Fruit fly (Drosophila melanogaster): ENCODE measurements around the gene CG3815.

DNA sequence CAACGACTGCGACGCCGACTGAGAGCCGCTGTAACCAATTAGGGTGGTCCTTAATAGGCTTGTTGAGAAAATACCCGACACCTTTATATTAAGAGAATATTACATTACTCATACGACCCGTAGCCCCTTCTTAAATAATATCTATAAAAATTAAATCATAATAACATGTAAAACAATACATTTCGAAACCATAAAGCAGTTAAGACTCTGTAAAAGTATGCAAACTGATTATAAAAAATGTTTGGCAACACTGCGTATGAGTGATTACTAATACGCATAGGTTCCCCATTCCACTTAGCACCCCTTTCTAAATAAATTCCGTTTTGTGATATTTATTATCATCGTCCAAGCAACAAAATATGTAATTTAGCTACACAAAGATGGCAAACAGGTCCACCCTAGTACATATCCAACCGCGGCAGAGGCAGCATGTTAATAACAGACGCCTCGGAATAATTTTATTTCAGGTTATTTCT is 45.4 kb downstream of the CG3815 start:
- TF ChIP-seq CG8478 (optimal IDR thresholded peaks at IDR 0.05), result no peak
- no peak for TF ChIP-seq CTCF (optimal IDR thresholded peaks at IDR 0.05)
